Fruit fly (Drosophila melanogaster) S2 (cell line): Measurements from ENCODE around the gene CG9582.

Experiments used
- CG8478 ChIP-seq: fragments of >200 bp; optimal IDR thresholded peaks from 2 replicates; lab custom pipeline; 2018
- CTCF ChIP-seq, 2 experiments: fragments of >200 bp; optimal IDR thresholded peaks; 2 replicates each; lab custom pipeline; 2018

DNA sequence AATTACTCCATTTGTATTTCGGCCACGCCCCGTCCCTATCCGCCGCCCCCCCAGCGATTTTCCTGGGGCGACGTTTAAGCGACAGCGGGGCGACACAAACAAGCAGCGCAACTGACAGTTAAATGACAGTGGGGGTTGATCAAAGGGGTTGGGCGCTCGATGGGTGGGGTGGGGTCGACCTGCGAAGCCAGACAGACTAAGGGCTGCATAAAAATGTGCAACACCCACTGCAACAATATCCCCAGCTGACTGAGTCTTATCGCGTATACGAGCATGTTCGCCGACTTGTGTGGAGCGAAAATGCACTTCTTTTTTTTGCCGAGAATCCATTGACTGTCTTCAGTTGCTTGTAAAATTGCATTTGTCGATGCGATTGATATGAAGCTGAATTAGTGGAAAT, at the start of gene CG9582:
- TF ChIP-seq CG8478 (lab: Kevin White, UChicago), result no peak
- TF ChIP-seq CTCF (optimal IDR thresholded peaks at IDR 0.05; lab: Kevin White, UChicago), result no peak
